Worm (Caenorhabditis elegans): Measurements from ENCODE around the gene slo-1.

DNA sequence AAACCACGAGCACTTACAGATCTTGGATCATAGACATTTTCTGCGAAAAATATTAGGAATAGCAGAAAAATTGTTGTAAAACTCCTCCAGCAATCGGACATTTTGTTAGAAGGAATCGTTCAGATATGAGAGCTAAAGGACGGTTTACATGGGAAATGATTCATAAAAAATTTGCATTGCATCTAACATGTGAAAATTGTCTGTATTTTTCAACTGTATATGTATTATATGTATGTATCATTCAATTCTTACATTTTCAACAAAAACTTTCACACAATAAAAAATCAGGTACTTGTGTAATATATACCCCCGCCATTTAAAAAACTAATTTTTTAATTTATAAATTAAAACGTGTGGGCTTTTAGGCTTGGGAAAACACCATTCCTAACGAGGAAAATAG is 24.0 kb upstream of the slo-1 start, which contains the start of gene ZK228.13:
- no peak for TF ChIP-seq ceh-82 (tag; optimal IDR thresholded peaks at IDR 0.05)
- no peak for TF ChIP-seq ama-1 (optimal IDR thresholded peaks at IDR 0.05)
- no peak for TF ChIP-seq daf-12 (tag; optimal IDR thresholded peaks at IDR 0.05)
- TF ChIP-seq nhr-76 (tag; optimal IDR thresholded peaks at IDR 0.05): no peak
- TF ChIP-seq pqm-1 (tag; optimal IDR thresholded peaks at IDR 0.05): no peak
- no peak for TF ChIP-seq mdl-1 (tag; optimal IDR thresholded peaks at IDR 0.05)
- no peak for TF ChIP-seq hmg-11 (tag; optimal IDR thresholded peaks at IDR 0.05)

Data from whole organism, L3 larva.